Worm (Caenorhabditis elegans): ENCODE results near the gene npr-42.

DNA sequence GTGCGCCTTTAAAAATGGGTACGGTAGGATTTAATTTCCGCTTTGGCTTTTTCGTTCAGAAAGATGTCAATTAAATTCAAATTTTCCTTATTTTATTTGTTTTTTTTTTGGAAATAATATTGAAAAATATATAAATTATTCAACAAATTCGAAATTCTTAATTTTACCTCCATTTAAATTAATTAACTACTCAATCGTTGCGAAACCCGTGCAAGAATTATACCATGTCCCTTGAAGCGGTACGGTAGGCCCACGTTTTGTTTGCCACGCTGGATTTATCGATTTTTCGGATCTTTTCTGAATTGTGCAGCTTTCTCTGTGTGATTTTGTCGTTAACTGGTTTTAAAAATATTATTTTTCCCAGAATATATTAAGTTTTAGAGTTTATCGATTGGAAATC, 44.5 kb downstream of the npr-42 start, which contains the start of gene Y52E8A.2:
- TF ChIP-seq atf-7 (tag; optimal IDR thresholded peaks at IDR 0.05) (no peak), hlh-12 (tag; optimal IDR thresholded peaks at IDR 0.05) (no peak), ama-1 (optimal IDR thresholded peaks at IDR 0.05) (no peak), ama-1 (GFP tag; optimal IDR thresholded peaks at IDR 0.05) (no peak), zfh-2 (GFP tag; conservative IDR thresholded peaks at IDR 0.05) (no peak)

Measured in whole organism, young adult.